Worm (Caenorhabditis elegans) whole organism, early embryonic: ENCODE data around the gene cpsf-2.

Experiments used
- aly-1 ChIP-seq: sonication (generic microtip); optimal IDR thresholded peaks from 2 replicates; lab custom pipeline; 2016; ENCODE audit warnings: missing genetic modification characterization, missing compliant biosample characterization
- ama-1 ChIP-seq: fragments of 150-350 bp; optimal IDR thresholded peaks from 2 replicates; lab custom pipeline; 2014
- ceh-36 ChIP-seq: sonication (generic microtip); optimal IDR thresholded peaks from 2 replicates; lab custom pipeline; 2016; ENCODE audit warnings: missing genetic modification characterization, inconsistent platforms, missing compliant biosample characterization
- ets-7 ChIP-seq: sonication (generic microtip); optimal IDR thresholded peaks from 2 replicates; lab custom pipeline; 2016; ENCODE audit warnings: missing genotype, missing genetic modification characterization, missing compliant biosample characterization
- flt-1 ChIP-seq: fragments of 200-800 bp; sonication (Bioruptor generic); IDR thresholded peaks from 2 replicates; pipeline ENCODE4 v1.3.6; 2022; ENCODE audit warnings: missing genetic modification characterization, missing compliant biosample characterization
- hmbx-1 ChIP-seq: sonication (generic microtip); optimal IDR thresholded peaks from 2 replicates; lab custom pipeline; 2016; ENCODE audit warnings: mild to moderate bottlenecking, missing genetic modification characterization, missing compliant biosample characterization
- hmg-4 ChIP-seq: fragments of 200-800 bp; sonication (Bioruptor generic); optimal IDR thresholded peaks from 2 replicates; lab custom pipeline; 2018; ENCODE audit warnings: mild to moderate bottlenecking, missing genetic modification characterization, missing compliant biosample characterization
- scrt-1 ChIP-seq: fragments of 200-800 bp; sonication (Bioruptor generic); IDR thresholded peaks from 2 replicates; pipeline ENCODE4 v1.3.6; 2022; ENCODE audit warnings: missing genetic modification characterization, missing compliant biosample characterization
- sea-1 ChIP-seq: fragments of 200-800 bp; sonication (Bioruptor generic); conservative IDR thresholded peaks from 2 replicates; pipeline ENCODE4 v1.3.6; 2022; ENCODE audit warnings: missing genetic modification characterization, missing compliant biosample characterization

ce11 chrV:7150570-7150969, 28.4 kb upstream of the cpsf-2 start, which contains the start of gene F10D2.8:
- TF ChIP-seq sea-1 (GFP tag; lab: Robert Waterston, UW) = no peak
- TF ChIP-seq ama-1 = no peak
- no peak for TF ChIP-seq hmbx-1 (tag; lab: Kevin White, UChicago)
- no peak for TF ChIP-seq aly-1 (tag; lab: Kevin White, UChicago)
- TF ChIP-seq flt-1 (GFP tag; lab: Robert Waterston, UW) = no peak
- no peak for TF ChIP-seq hmg-4
- no peak for TF ChIP-seq ets-7 (tag; lab: Kevin White, UChicago)
- TF ChIP-seq scrt-1 (GFP tag; lab: Robert Waterston, UW) = no peak
- TF ChIP-seq ceh-36 = no peak
